Worm (Caenorhabditis elegans): ENCODE data around the gene ZK899.1.

ZK899.1 gene

ce11 chrX:9446177-9446694 lies at the start of gene ZK899.1:
Gene ZK899.1 (plus strand): TSS chrX:9446644.
- TF ChIP-seq nhr-25 (tag; optimal IDR thresholded peaks at IDR 0.05) (peak; percentile 6), fos-1 (tag; optimal IDR thresholded peaks at IDR 0.05) (peak; percentile 96), unc-39 (tag; optimal IDR thresholded peaks at IDR 0.05) (no peak), ztf-11 (tag; optimal IDR thresholded peaks at IDR 0.05) (no peak)

- no peak for TF ChIP-seq dmd-4 (tag; optimal IDR thresholded peaks at IDR 0.05)
- no peak for TF ChIP-seq nhr-12 (tag; optimal IDR thresholded peaks at IDR 0.05)
- no peak for TF ChIP-seq crh-2 (tag; optimal IDR thresholded peaks at IDR 0.05)
- no peak for TF ChIP-seq nhr-237 (tag; optimal IDR thresholded peaks at IDR 0.05)
- TF ChIP-seq elt-1 (tag; optimal IDR thresholded peaks at IDR 0.05): no peak
- no peak for TF ChIP-seq nhr-6 (tag; optimal IDR thresholded peaks at IDR 0.05)
- TF ChIP-seq ztf-1 (GFP tag; conservative IDR thresholded peaks at IDR 0.05): no peak
- TF ChIP-seq peb-1 (tag; optimal IDR thresholded peaks at IDR 0.05): no peak
- no peak for TF ChIP-seq sma-3 (GFP tag; optimal IDR thresholded peaks at IDR 0.05)
- TF ChIP-seq nhr-11 (tag; optimal IDR thresholded peaks at IDR 0.05): no peak
- TF ChIP-seq unc-39 (tag; optimal IDR thresholded peaks at IDR 0.05): no peak
- TF ChIP-seq ztf-4 (tag; optimal IDR thresholded peaks at IDR 0.05): no peak
- no peak for TF ChIP-seq fos-1 (tag; optimal IDR thresholded peaks at IDR 0.05)
Measured at ce11 chrX:9397401-9397800, 49.0 kb upstream of the ZK899.1 start, which contains the start of gene fln-2. Gene fln-2 (plus strand): TSS chrX:9397701.

ce11 chrX:9401963-9402362 lies 44.5 kb upstream of the ZK899.1 start:
- TF ChIP-seq nhr-25 (tag; optimal IDR thresholded peaks at IDR 0.05) (peak; percentile 38), skn-1 (tag; optimal IDR thresholded peaks at IDR 0.05) (no peak), sma-3 (GFP tag; optimal IDR thresholded peaks at IDR 0.05) (peak; percentile 19), nhr-237 (tag; optimal IDR thresholded peaks at IDR 0.05) (no peak), gmeb-1 (tag; optimal IDR thresholded peaks at IDR 0.05) (no peak), nhr-21 (tag; optimal IDR thresholded peaks at IDR 0.05) (peak; percentile 66), peb-1 (tag; optimal IDR thresholded peaks at IDR 0.05) (no peak), mdl-1 (tag; optimal IDR thresholded peaks at IDR 0.05) (peak in 1 of 2 experiments; percentile 0), blmp-1 (tag; optimal IDR thresholded peaks at IDR 0.05; ENCODE audit: insufficient read depth) (peak; percentile 38)

ce11 chrX:9402464-9402863 lies 44.0 kb upstream of the ZK899.1 start:
- TF ChIP-seq unc-55 (GFP tag; optimal IDR thresholded peaks at IDR 0.05) (no peak), nhr-25 (tag; optimal IDR thresholded peaks at IDR 0.05) (no peak), nhr-129 (tag; optimal IDR thresholded peaks at IDR 0.05) (no peak), crh-2 (tag; optimal IDR thresholded peaks at IDR 0.05) (peak; percentile 39), lin-11 (tag; optimal IDR thresholded peaks at IDR 0.05) (no peak)

- TF ChIP-seq aly-2 (tag; optimal IDR thresholded peaks at IDR 0.05): no peak
- peak; percentile 21 for TF ChIP-seq C34F6.9 (tag; optimal IDR thresholded peaks at IDR 0.05)
- peak in 1 of 2 experiments; percentile 26 for TF ChIP-seq lsy-2 (tag; optimal IDR thresholded peaks at IDR 0.05)
- TF ChIP-seq ztf-4 (tag; optimal IDR thresholded peaks at IDR 0.05): no peak
- TF ChIP-seq unc-55 (GFP tag; optimal IDR thresholded peaks at IDR 0.05): no peak
- peak; percentile 66 for TF ChIP-seq egl-27 (tag; optimal IDR thresholded peaks at IDR 0.05)
- peak; percentile 88 for TF ChIP-seq nhr-25 (tag; optimal IDR thresholded peaks at IDR 0.05)
- peak; percentile 63 for TF ChIP-seq crh-2 (tag; optimal IDR thresholded peaks at IDR 0.05)
- TF ChIP-seq nhr-6 (tag; optimal IDR thresholded peaks at IDR 0.05): peak; percentile 38
- peak; percentile 88 for TF ChIP-seq sma-9 (GFP tag; optimal IDR thresholded peaks at IDR 0.05)
- no peak for TF ChIP-seq sma-9 (tag; optimal IDR thresholded peaks at IDR 0.05)
- TF ChIP-seq F13H6.1 (tag; optimal IDR thresholded peaks at IDR 0.05): peak; percentile 22
- no peak for TF ChIP-seq lin-13 (GFP tag; optimal IDR thresholded peaks at IDR 0.05)
- no peak for TF ChIP-seq peb-1 (tag; optimal IDR thresholded peaks at IDR 0.05)
- TF ChIP-seq elt-3 (tag; optimal IDR thresholded peaks at IDR 0.05): no peak
- TF ChIP-seq unc-62 (GFP tag; optimal IDR thresholded peaks at IDR 0.05): no peak
- peak; percentile 26 for TF ChIP-seq ceh-16 (tag; optimal IDR thresholded peaks at IDR 0.05)
- TF ChIP-seq dmd-4 (tag; optimal IDR thresholded peaks at IDR 0.05): no peak
- peak; percentile 82 for TF ChIP-seq sma-3 (GFP tag; optimal IDR thresholded peaks at IDR 0.05)
- no peak for TF ChIP-seq unc-39 (tag; optimal IDR thresholded peaks at IDR 0.05)
- no peak for TF ChIP-seq elt-1 (tag; optimal IDR thresholded peaks at IDR 0.05)
- peak; percentile 71 for TF ChIP-seq blmp-1 (tag; optimal IDR thresholded peaks at IDR 0.05; ENCODE audit: insufficient read depth)
- TF ChIP-seq snpc-4 (tag; optimal IDR thresholded peaks at IDR 0.05): no peak
- TF ChIP-seq nhr-21 (tag; optimal IDR thresholded peaks at IDR 0.05): peak; percentile 79
- no peak for TF ChIP-seq Y55F3AM.14 (GFP tag; optimal IDR thresholded peaks at IDR 0.05)
- TF ChIP-seq nhr-129 (tag; optimal IDR thresholded peaks at IDR 0.05): peak; percentile 22
- peak; percentile 3 for TF ChIP-seq fos-1 (tag; optimal IDR thresholded peaks at IDR 0.05)
Measured at ce11 chrX:9403622-9404255, 42.7 kb upstream of the ZK899.1 start.
